Worm (Caenorhabditis elegans) whole organism, midembryonic: Measurements from ENCODE around the gene F43D2.3.

Source experiments
- T22C8.4 ChIP-seq: fragments of 200-800 bp; sonication (Bioruptor generic); IDR thresholded peaks from 2 replicates; pipeline ENCODE4 v1.3.6; 2022; ENCODE audit warnings: missing genetic modification characterization, missing compliant biosample characterization
- cog-1 ChIP-seq: sonication (generic microtip); optimal IDR thresholded peaks from 2 replicates; lab custom pipeline; 2016; ENCODE audit warnings: missing genetic modification characterization, missing compliant biosample characterization
- flt-1 ChIP-seq: fragments of 200-800 bp; sonication (Bioruptor generic); IDR thresholded peaks from 2 replicates; pipeline ENCODE4 v1.3.6; 2022; ENCODE audit warnings: missing genetic modification characterization, missing compliant biosample characterization
- klf-2 ChIP-seq: fragments of 200-800 bp; sonication (Bioruptor generic); conservative IDR thresholded peaks from 2 replicates; pipeline ENCODE4 v1.3.6; 2022; ENCODE audit warnings: missing genetic modification reagents, missing genetic modification characterization, missing compliant biosample characterization
- med-1 ChIP-seq: sonication (generic microtip); optimal IDR thresholded peaks from 2 replicates; lab custom pipeline; 2017; ENCODE audit warnings: missing genetic modification characterization, mild to moderate bottlenecking, missing compliant biosample characterization, antibody characterized with exemption, missing genetic modification reagents; ENCODE audit not compliant: insufficient read depth
- ref-1 ChIP-seq: fragments of 200-800 bp; sonication (Bioruptor generic); conservative IDR thresholded peaks from 2 replicates; pipeline ENCODE4 v1.3.6; 2022; ENCODE audit warnings: missing genetic modification reagents, missing genetic modification characterization, missing compliant biosample characterization
- tab-1 ChIP-seq: fragments of 200-800 bp; sonication (Bioruptor generic); IDR thresholded peaks from 2 replicates; pipeline ENCODE4 v1.3.6; 2022; ENCODE audit warnings: missing genetic modification characterization, missing compliant biosample characterization
- ztf-23 ChIP-seq: fragments of 200-800 bp; sonication (Bioruptor generic); IDR thresholded peaks from 2 replicates; pipeline ENCODE4 v1.3.6; 2022; ENCODE audit warnings: missing genetic modification reagents, missing genetic modification characterization, missing compliant biosample characterization
- ztf-29 ChIP-seq: fragments of 200-800 bp; sonication (Bioruptor generic); IDR thresholded peaks from 2 replicates; pipeline ENCODE4 v1.3.6; 2022; ENCODE audit warnings: missing genetic modification reagents, missing genetic modification characterization, missing compliant biosample characterization

The F43D2.3 gene

DNA sequence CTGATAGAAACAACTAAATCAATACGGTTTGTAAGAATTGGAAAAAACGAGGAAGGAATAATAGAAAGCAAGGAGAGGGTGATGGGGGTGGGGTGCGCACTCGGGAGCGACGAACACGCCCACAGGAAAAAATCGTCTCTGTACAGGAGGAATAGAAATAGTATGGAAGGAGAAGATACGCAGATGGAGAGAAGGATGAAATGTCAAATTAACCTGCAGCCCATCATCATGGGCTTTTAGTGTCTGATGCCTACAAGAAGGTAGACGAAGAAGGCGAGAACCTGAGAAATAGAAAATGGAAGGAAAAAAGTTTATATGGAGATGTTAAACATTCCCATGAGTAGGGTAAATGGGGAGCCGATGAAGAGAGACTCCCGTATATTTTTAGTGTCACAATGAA is 3.4 kb downstream of the F43D2.3 start, which contains the start of gene F43D2.6:
Gene F43D2.6, minus strand, starts transcription at position 62 of the 400 bp plus-strand sequence.
- no peak for TF ChIP-seq med-1 (GFP tag; lab: Kevin White, UChicago)
- TF ChIP-seq ref-1 (GFP tag; lab: Robert Waterston, UW), result no peak
- no peak for TF ChIP-seq cog-1 (tag; lab: Kevin White, UChicago)
- TF ChIP-seq ztf-23 (GFP tag; lab: Robert Waterston, UW), result no peak
- TF ChIP-seq ztf-29, result no peak
- no peak for TF ChIP-seq flt-1
- TF ChIP-seq klf-2 (GFP tag; lab: Robert Waterston, UW), result no peak
- no peak for TF ChIP-seq T22C8.4 (GFP tag; lab: Robert Waterston, UW)
- no peak for TF ChIP-seq tab-1 (GFP tag; lab: Robert Waterston, UW)

DNA sequence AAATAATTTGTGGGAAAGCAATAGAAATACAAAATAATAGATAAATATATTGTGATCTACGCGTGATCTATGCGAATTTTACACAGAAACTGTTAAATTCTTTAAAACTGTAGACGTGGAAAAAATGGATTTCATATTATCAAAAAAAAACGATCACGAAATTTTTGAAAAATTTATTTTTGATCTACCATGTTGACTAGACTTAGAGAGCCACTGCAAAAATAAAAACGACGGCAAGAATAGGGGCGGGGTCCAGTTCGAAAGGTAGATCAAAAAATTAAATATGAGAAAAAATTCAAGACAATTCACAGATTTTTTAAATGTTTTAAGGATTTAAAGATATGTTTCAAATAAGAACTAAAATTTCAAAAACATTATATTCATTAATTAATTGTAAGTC is 6.4 kb downstream of the F43D2.3 start:
- TF ChIP-seq cog-1 (tag; lab: Kevin White, UChicago), result no peak

DNA sequence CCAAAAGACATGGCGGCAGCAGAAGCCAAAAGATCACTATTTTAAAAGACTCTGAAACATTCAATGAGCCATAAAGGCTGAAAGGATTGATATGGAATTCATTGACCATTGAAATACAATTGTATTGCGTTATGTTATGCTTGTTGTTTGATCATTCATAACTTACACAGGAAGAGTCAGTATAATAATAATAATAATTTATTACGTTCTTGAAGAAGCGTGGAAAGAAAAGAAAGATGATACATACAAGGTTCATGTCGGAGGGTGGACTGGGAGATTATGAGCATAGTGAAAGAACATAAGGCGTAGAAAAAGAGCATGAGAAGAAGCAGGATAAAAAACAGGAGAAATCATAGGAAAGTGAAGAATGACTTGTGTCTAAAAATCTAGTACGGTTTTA is 8.4 kb downstream of the F43D2.3 start, which contains the start of gene F43D2.7:
Gene F43D2.7, minus strand, starts transcription at position 101 of the 400 bp plus-strand sequence.
- TF ChIP-seq cog-1 (tag; lab: Kevin White, UChicago) (no peak), med-1 (GFP tag; lab: Kevin White, UChicago) (no peak), ztf-29 (no peak)

DNA sequence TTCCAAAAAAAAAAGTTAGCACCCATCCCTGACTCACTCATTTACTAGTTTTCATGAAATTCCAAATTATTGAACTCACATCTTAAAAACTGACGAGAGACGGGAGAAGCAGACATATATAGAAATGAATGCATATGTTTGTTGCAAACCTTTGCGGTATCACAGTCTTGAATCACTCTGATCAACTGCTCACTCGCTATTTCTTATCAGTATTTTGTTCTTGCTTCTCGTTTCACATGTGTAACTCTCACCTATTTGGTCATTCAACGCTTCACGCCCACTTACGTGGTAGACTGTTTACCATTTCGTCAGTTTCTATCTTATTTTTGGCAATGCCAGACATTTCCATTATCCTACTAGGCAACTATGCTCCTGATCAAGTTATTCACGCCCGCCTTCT is 9.1 kb downstream of the F43D2.3 start, which contains the start of gene C54G10.1:
Gene C54G10.1, plus strand, starts transcription at position 333 of the 400 bp plus-strand sequence.
- TF ChIP-seq flt-1 (no peak), med-1 (GFP tag; lab: Kevin White, UChicago) (no peak), tab-1 (GFP tag; lab: Robert Waterston, UW) (no peak), cog-1 (tag; lab: Kevin White, UChicago) (no peak), T22C8.4 (GFP tag; lab: Robert Waterston, UW) (no peak), ztf-29 (no peak), ztf-23 (GFP tag; lab: Robert Waterston, UW) (no peak), klf-2 (GFP tag; lab: Robert Waterston, UW) (no peak), ref-1 (GFP tag; lab: Robert Waterston, UW) (no peak)

DNA sequence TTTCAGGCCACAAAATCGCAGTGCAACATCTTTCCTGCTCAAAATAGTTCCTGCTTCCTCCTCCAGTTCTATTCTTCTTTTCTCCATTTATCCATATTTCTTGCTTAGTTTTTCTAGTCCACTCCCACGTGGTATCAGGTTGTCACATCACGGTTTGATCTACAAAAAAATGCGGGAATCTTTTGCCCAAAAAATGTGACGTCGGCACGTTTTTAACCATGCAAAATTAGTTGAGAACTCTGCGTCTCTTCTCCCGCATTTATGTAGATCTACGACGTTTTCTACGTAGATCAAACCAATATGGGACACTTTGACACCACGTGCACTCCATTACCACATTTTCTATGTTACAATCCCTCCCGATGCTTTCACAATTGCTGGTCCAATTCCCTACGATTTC is 10.3 kb downstream of the F43D2.3 start:
- TF ChIP-seq ref-1 (GFP tag; lab: Robert Waterston, UW), result no peak
- no peak for TF ChIP-seq med-1 (GFP tag; lab: Kevin White, UChicago)
- no peak for TF ChIP-seq T22C8.4 (GFP tag; lab: Robert Waterston, UW)
- no peak for TF ChIP-seq tab-1 (GFP tag; lab: Robert Waterston, UW)

DNA sequence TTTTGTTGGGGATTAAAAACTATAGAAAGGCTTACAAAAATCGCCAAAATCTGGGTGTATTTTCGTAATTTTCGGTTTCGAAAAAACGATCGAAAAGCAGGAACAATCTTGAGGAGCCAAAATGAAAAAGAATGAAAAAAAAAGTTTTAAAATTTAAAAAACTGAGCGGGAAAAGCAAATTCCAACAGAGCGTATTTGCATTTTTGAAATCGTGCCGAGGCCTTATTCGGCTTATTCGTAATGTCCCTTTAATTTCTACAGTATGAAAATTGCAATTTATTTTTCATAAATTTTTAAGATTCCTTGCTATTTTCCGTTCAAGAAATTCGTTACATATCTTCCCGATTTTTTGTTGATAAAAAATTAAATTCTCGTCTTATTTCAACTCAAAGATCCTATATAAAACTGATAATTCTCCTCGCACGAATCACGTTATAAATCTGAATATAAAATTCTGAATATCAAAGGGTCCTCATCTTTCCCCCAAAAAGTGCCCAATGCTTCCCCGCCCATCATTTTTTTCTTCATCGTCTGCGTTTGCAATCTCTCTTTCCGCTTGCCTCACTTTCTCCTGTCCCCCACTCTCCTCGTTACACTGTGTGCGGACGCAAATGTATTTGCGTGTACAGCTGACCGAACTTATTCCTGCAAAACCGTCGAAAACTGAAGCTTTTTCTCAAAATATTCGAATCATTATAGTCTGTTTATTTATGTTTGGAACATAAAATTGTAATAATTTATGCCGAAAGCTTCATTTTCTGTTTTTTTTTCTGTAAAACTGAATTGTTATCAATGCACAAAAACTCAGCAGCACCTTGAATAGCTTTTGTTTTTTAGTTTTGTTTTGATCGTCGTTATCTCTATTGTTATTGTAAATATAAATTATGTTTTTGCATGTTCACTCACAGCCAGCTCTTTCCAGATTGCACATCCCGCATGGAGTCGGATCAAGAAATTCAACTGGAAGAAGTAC is 14.4 kb downstream of the F43D2.3 start, which contains the start of the genes rfc-1 and pmp-3:
Gene rfc-1, minus strand, starts transcription at position 163 of the 973 bp plus-strand sequence.
Gene pmp-3, plus strand, starts transcription at position 923 of the 973 bp plus-strand sequence.
- no peak for TF ChIP-seq ztf-29
- TF ChIP-seq ztf-23 (GFP tag; lab: Robert Waterston, UW), result no peak
- no peak for TF ChIP-seq cog-1 (tag; lab: Kevin White, UChicago)
- TF ChIP-seq med-1 (GFP tag; lab: Kevin White, UChicago), result no peak
- 0 out of 2 replicates have a peak, but pooled peaks have one; percentile 38 for TF ChIP-seq flt-1
- TF ChIP-seq klf-2 (GFP tag; lab: Robert Waterston, UW), result no peak
- TF ChIP-seq T22C8.4 (GFP tag; lab: Robert Waterston, UW), result no peak
- no peak for TF ChIP-seq tab-1 (GFP tag; lab: Robert Waterston, UW)

DNA sequence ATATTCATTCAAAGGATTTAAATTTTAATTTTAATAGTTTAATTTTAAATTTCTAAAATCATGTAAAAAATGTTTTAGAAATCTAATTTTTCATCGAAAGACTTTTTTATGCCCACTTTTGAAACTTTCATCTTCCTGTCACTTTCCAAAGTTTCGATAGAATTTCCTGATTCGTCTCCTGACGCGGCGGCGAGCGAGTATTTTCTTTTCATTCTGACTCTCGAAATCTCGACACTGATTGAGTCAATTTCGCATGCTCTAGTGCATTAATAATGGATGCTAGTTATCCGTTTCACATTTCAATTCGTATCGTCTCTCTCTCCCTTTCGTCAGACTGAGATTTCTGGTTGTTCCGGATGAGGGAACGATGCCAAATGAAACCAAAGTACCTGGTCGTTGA is 17.1 kb downstream of the F43D2.3 start:
- TF ChIP-seq T22C8.4 (GFP tag; lab: Robert Waterston, UW), result no peak
- no peak for TF ChIP-seq klf-2 (GFP tag; lab: Robert Waterston, UW)
- no peak for TF ChIP-seq ztf-23 (GFP tag; lab: Robert Waterston, UW)
- no peak for TF ChIP-seq tab-1 (GFP tag; lab: Robert Waterston, UW)
- TF ChIP-seq flt-1, result no peak
- no peak for TF ChIP-seq ztf-29
- no peak for TF ChIP-seq ref-1 (GFP tag; lab: Robert Waterston, UW)
- no peak for TF ChIP-seq cog-1 (tag; lab: Kevin White, UChicago)
- TF ChIP-seq med-1 (GFP tag; lab: Kevin White, UChicago), result no peak

DNA sequence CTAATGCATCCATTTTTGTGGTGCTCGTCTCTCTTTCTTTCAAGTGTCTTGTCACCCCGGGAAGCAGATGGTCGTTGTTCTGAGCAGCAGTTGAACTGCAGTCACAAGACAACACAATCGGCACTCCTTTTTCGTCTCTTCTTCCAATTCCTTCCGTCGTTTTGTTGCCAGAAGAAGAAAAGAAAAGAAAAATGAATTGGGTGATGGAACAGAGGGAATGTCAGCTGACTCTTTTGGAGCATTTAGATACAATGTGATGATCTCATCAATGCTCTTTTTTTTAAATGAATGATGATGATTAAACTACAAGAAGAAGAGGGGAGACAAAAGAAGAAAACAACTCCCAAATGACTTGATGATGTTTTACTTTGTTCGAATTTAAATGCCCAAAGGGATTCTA is 18.2 kb downstream of the F43D2.3 start:
- TF ChIP-seq ztf-29 (no peak), med-1 (GFP tag; lab: Kevin White, UChicago) (no peak), klf-2 (GFP tag; lab: Robert Waterston, UW) (no peak), ztf-23 (GFP tag; lab: Robert Waterston, UW) (no peak), ref-1 (GFP tag; lab: Robert Waterston, UW) (no peak), tab-1 (GFP tag; lab: Robert Waterston, UW) (no peak)

DNA sequence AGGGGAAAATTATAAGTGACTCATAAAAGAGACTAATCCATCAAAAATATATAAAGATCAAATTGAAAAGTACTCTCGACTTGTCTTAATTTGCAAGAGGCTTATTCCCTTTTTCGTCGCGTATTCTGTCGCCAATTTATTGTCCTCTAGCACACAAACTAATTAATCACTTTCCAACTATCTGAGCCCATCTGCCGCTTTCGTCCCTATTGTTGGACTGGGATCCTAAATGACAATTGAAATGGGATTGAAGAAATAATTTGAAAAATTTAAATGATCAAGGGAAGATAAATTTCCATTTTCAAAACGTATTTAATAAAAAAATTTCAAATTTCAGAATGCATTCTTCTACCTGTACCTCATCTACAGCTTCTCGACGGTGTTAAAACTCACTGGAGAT is 18.9 kb downstream of the F43D2.3 start:
- TF ChIP-seq ref-1 (GFP tag; lab: Robert Waterston, UW) (no peak), T22C8.4 (GFP tag; lab: Robert Waterston, UW) (no peak), ztf-23 (GFP tag; lab: Robert Waterston, UW) (no peak), flt-1 (no peak), med-1 (GFP tag; lab: Kevin White, UChicago) (no peak), ztf-29 (no peak), klf-2 (GFP tag; lab: Robert Waterston, UW) (no peak), tab-1 (GFP tag; lab: Robert Waterston, UW) (no peak), cog-1 (tag; lab: Kevin White, UChicago) (no peak)
